Worm (Caenorhabditis elegans) whole organism, young adult: ENCODE data around the gene srbc-32.

Source experiments
- B0019.2 ChIP-seq: fragments of 200-800 bp; sonication (Bioruptor generic); conservative IDR thresholded peaks from 2 replicates; pipeline ENCODE4 v1.3.6; 2022; ENCODE audit warnings: missing genetic modification reagents, missing genetic modification characterization, missing compliant biosample characterization
- B0261.1 ChIP-seq: sonication (generic microtip); optimal IDR thresholded peaks from 2 replicates; lab custom pipeline; 2016; ENCODE audit warnings: mild to moderate bottlenecking, missing genetic modification characterization, moderate library complexity, missing compliant biosample characterization
- C06A6.2 ChIP-seq: fragments of 200-800 bp; sonication (Bioruptor generic); conservative IDR thresholded peaks from 2 replicates; pipeline ENCODE4 v1.3.6; 2022; ENCODE audit warnings: missing genetic modification characterization, missing compliant biosample characterization
- D2030.7 ChIP-seq: fragments of 200-800 bp; sonication (Bioruptor generic); IDR thresholded peaks from 2 replicates; pipeline ENCODE4 v1.3.6; 2022; ENCODE audit warnings: missing genetic modification reagents, missing genetic modification characterization, missing compliant biosample characterization
- F37B4.10 ChIP-seq: fragments of 200-800 bp; sonication (Bioruptor generic); IDR thresholded peaks from 2 replicates; pipeline ENCODE4 v1.3.6; 2022; ENCODE audit warnings: missing genetic modification characterization, missing compliant biosample characterization
- Y53F4B.3 ChIP-seq: fragments of 200-800 bp; sonication (Bioruptor generic); IDR thresholded peaks from 2 replicates; pipeline ENCODE4 v1.3.6; 2022; ENCODE audit warnings: missing genetic modification reagents, missing genetic modification characterization, missing compliant biosample characterization
- aptf-2 ChIP-seq: fragments of 200-800 bp; sonication (Bioruptor generic); conservative IDR thresholded peaks from 2 replicates; pipeline ENCODE4 v1.3.6; 2022; ENCODE audit warnings: missing genetic modification reagents, missing genetic modification characterization, missing compliant biosample characterization
- aptf-3 ChIP-seq: fragments of 200-800 bp; sonication (Bioruptor generic); IDR thresholded peaks from 2 replicates; pipeline ENCODE4 v1.3.6; 2022; ENCODE audit warnings: missing genetic modification characterization, missing compliant biosample characterization
- cebp-2 ChIP-seq: fragments of 200-800 bp; sonication (Bioruptor generic); IDR thresholded peaks from 2 replicates; pipeline ENCODE4 v1.3.6; 2022; ENCODE audit warnings: missing genetic modification characterization, missing compliant biosample characterization
- ceh-91 ChIP-seq: fragments of 200-800 bp; sonication (Bioruptor generic); IDR thresholded peaks from 2 replicates; pipeline ENCODE4 v1.3.6; 2022; ENCODE audit warnings: missing genetic modification reagents, missing genetic modification characterization, missing compliant biosample characterization
- dox-1 ChIP-seq: fragments of 200-800 bp; sonication (Bioruptor generic); IDR thresholded peaks from 2 replicates; pipeline ENCODE4 v1.3.6; 2022; ENCODE audit warnings: missing genetic modification reagents, missing genetic modification characterization, missing compliant biosample characterization
- dpl-1 ChIP-seq: fragments of 150-350 bp; optimal IDR thresholded peaks from 2 replicates; lab custom pipeline; 2014; ENCODE audit warnings: missing biosample characterization, missing genetic modification reagents, missing genetic modification characterization
- efl-1 ChIP-seq: fragments of 150-350 bp; optimal IDR thresholded peaks from 2 replicates; lab custom pipeline; 2014; ENCODE audit warnings: missing biosample characterization, missing genetic modification reagents, missing genetic modification characterization
- fkh-3 ChIP-seq: sonication (generic microtip); optimal IDR thresholded peaks from 2 replicates; lab custom pipeline; 2016; ENCODE audit warnings: mild to moderate bottlenecking, missing genetic modification characterization, missing compliant biosample characterization
- gei-17 ChIP-seq: fragments of 200-800 bp; sonication (Bioruptor generic); optimal IDR thresholded peaks from 2 replicates; lab custom pipeline; 2018; ENCODE audit warnings: mild to moderate bottlenecking, missing genetic modification characterization, missing compliant biosample characterization
- hlh-12 ChIP-seq: sonication (generic microtip); optimal IDR thresholded peaks from 2 replicates; lab custom pipeline; 2016; ENCODE audit warnings: missing genetic modification characterization, missing compliant biosample characterization
- hsf-1 ChIP-seq: fragments of 200-800 bp; sonication (Bioruptor generic); IDR thresholded peaks from 2 replicates; pipeline ENCODE4 v1.3.6; 2022; ENCODE audit warnings: missing genetic modification reagents, missing genetic modification characterization, missing compliant biosample characterization
- lag-1 ChIP-seq: fragments of 200-800 bp; sonication (Bioruptor generic); IDR thresholded peaks from 2 replicates; pipeline ENCODE4 v1.3.6; 2022; ENCODE audit warnings: missing genetic modification reagents, missing genetic modification characterization, missing compliant biosample characterization
- lsl-1 ChIP-seq: fragments of 200-800 bp; sonication (Bioruptor generic); optimal IDR thresholded peaks from 2 replicates; lab custom pipeline; 2018; ENCODE audit warnings: mild to moderate bottlenecking, missing genetic modification characterization, moderate library complexity, missing compliant biosample characterization
- lsy-27 ChIP-seq: sonication (generic microtip); optimal IDR thresholded peaks from 2 replicates; lab custom pipeline; 2017; ENCODE audit warnings: missing genetic modification characterization, mild to moderate bottlenecking, missing compliant biosample characterization, antibody characterized with exemption, missing genotype, borderline replicate concordance; ENCODE audit not compliant: insufficient read depth
- madf-10 ChIP-seq: sonication (generic microtip); optimal IDR thresholded peaks from 2 replicates; lab custom pipeline; 2016; ENCODE audit warnings: mild to moderate bottlenecking, missing genetic modification characterization, missing compliant biosample characterization
- mcd-1 ChIP-seq: fragments of 200-800 bp; sonication (Bioruptor generic); IDR thresholded peaks from 2 replicates; pipeline ENCODE4 v1.3.6; 2022; ENCODE audit warnings: missing genetic modification reagents, missing genetic modification characterization, missing compliant biosample characterization
- mes-4 ChIP-seq: sonication (generic microtip); optimal IDR thresholded peaks from 2 replicates; lab custom pipeline; 2016; ENCODE audit warnings: missing genotype, missing genetic modification characterization, missing compliant biosample characterization
- nfya-2 ChIP-seq: fragments of 200-800 bp; sonication (Bioruptor generic); IDR thresholded peaks from 2 replicates; pipeline ENCODE4 v1.3.6; 2022; ENCODE audit warnings: missing genetic modification reagents, missing genetic modification characterization, missing compliant biosample characterization
- nhr-90 ChIP-seq: sonication (generic microtip); optimal IDR thresholded peaks from 2 replicates; lab custom pipeline; 2016; ENCODE audit warnings: missing genotype, mild to moderate bottlenecking, missing genetic modification characterization, missing compliant biosample characterization
- rcor-1 ChIP-seq: fragments of 200-800 bp; sonication (Bioruptor generic); IDR thresholded peaks from 2 replicates; pipeline ENCODE4 v1.3.6; 2022; ENCODE audit warnings: missing genetic modification reagents, missing genetic modification characterization, missing compliant biosample characterization
- rec-8 ChIP-seq, 2 experiments: sonication (generic microtip); optimal IDR thresholded peaks; 2 replicates each; lab custom pipeline; 2016; ENCODE audit warnings: mild to moderate bottlenecking in 2 of 2, missing genetic modification characterization in 2 of 2, missing genetic modification reagents in 2 of 2, missing genotype in 2 of 2, missing biosample characterization in 1 of 2, missing compliant biosample characterization in 1 of 2, moderate library complexity in 1 of 2
- rpc-1 ChIP-seq, 2 experiments: fragments of 150-350 bp in 1 of 2; sonication (generic microtip) in 1 of 2; optimal IDR thresholded peaks; 2 replicates each; lab custom pipeline; 2014 to 2018; ENCODE audit warnings: missing biosample characterization in 1 of 2, missing genetic modification characterization in 1 of 2, missing genetic modification reagents in 1 of 2, missing genotype in 1 of 2
- sdz-38 ChIP-seq: sonication (generic microtip); optimal IDR thresholded peaks from 2 replicates; lab custom pipeline; 2016; ENCODE audit warnings: missing genotype, missing genetic modification characterization, missing compliant biosample characterization
- sea-2 ChIP-seq: fragments of 200-800 bp; sonication (Bioruptor generic); IDR thresholded peaks from 2 replicates; pipeline ENCODE4 v1.3.6; 2022; ENCODE audit warnings: missing genetic modification characterization, missing compliant biosample characterization
- snpc-1.1 ChIP-seq: sonication (generic microtip); optimal IDR thresholded peaks from 2 replicates; lab custom pipeline; 2017; ENCODE audit warnings: missing genetic modification characterization, mild to moderate bottlenecking, missing compliant biosample characterization, antibody characterized with exemption, moderate library complexity, missing genotype, missing genetic modification reagents; ENCODE audit not compliant: insufficient read depth
- snpc-1.3 ChIP-seq: sonication (generic microtip); optimal IDR thresholded peaks from 2 replicates; lab custom pipeline; 2017; ENCODE audit warnings: missing genetic modification characterization, mild to moderate bottlenecking, missing compliant biosample characterization, antibody characterized with exemption, moderate library complexity, missing genotype, missing genetic modification reagents; ENCODE audit not compliant: insufficient read depth
- snpc-3.4 ChIP-seq: sonication (generic microtip); optimal IDR thresholded peaks from 2 replicates; lab custom pipeline; 2017; ENCODE audit warnings: missing genetic modification characterization, mild to moderate bottlenecking, missing compliant biosample characterization, antibody characterized with exemption, moderate library complexity, missing genotype, missing genetic modification reagents
- snpc-4 ChIP-seq, 5 experiments: fragments of 150-350 bp in 1 of 5; sonication (generic microtip) in 4 of 5; optimal IDR thresholded peaks; 2 replicates each; lab custom pipeline; 2014 to 2018; ENCODE audit warnings: missing genetic modification characterization in 5 of 5, missing biosample characterization in 3 of 5, antibody characterized with exemption in 2 of 5, mild to moderate bottlenecking in 2 of 5, missing compliant biosample characterization in 2 of 5, missing genotype in 2 of 5, moderate library complexity in 2 of 5, missing genetic modification reagents in 1 of 5
- sptf-2 ChIP-seq: fragments of 200-800 bp; sonication (Bioruptor generic); optimal IDR thresholded peaks from 2 replicates; lab custom pipeline; 2018; ENCODE audit warnings: mild to moderate bottlenecking, missing genetic modification characterization, missing compliant biosample characterization
- tbx-9 ChIP-seq: sonication (generic microtip); optimal IDR thresholded peaks from 2 replicates; lab custom pipeline; 2016; ENCODE audit warnings: borderline replicate concordance, missing genetic modification characterization, inconsistent platforms, missing compliant biosample characterization
- xnd-1 ChIP-seq: sonication (generic microtip); optimal IDR thresholded peaks from 2 replicates; lab custom pipeline; 2016; ENCODE audit warnings: missing genotype, missing genetic modification reagents, missing genetic modification characterization, missing compliant biosample characterization
- ztf-26 ChIP-seq: sonication (generic microtip); optimal IDR thresholded peaks from 2 replicates; lab custom pipeline; 2017; ENCODE audit warnings: missing genetic modification characterization, missing compliant biosample characterization
- ztf-28 ChIP-seq: fragments of 200-800 bp; sonication (Bioruptor generic); IDR thresholded peaks from 2 replicates; pipeline ENCODE4 v1.3.6; 2022; ENCODE audit warnings: missing genetic modification reagents, missing genetic modification characterization, missing compliant biosample characterization

Gene srbc-32

ce11 chrV:3454620-3455019 lies 32.1 kb downstream of the srbc-32 start:
- no peak for TF ChIP-seq nfya-2 (GFP tag; lab: Robert Waterston, UW)
- no peak for TF ChIP-seq sea-2
- no peak for TF ChIP-seq sptf-2 (GFP tag; lab: Kevin White, UChicago)
- TF ChIP-seq xnd-1 (tag; lab: Kevin White, UChicago), result no peak
- no peak for TF ChIP-seq lsl-1
- TF ChIP-seq ceh-91 (GFP tag; lab: Robert Waterston, UW), result no peak
- TF ChIP-seq aptf-3 (GFP tag; lab: Robert Waterston, UW), result no peak
- no peak for TF ChIP-seq Y53F4B.3 (GFP tag; lab: Robert Waterston, UW)
- no peak for TF ChIP-seq lag-1
- TF ChIP-seq sdz-38 (tag; lab: Kevin White, UChicago), result no peak
- TF ChIP-seq snpc-1.1 (tag; lab: Kevin White, UChicago), result no peak
- TF ChIP-seq aptf-2 (GFP tag; lab: Robert Waterston, UW), result no peak
- no peak for TF ChIP-seq fkh-3 (tag; lab: Kevin White, UChicago)
- no peak for TF ChIP-seq rcor-1 (GFP tag; lab: Robert Waterston, UW)
- TF ChIP-seq, all 124 proteins: peak for 0

- no peak for TF ChIP-seq dox-1 (GFP tag; lab: Robert Waterston, UW)
- no peak for TF ChIP-seq ztf-26 (tag; lab: Kevin White, UChicago)
- TF ChIP-seq cebp-2 (GFP tag; lab: Robert Waterston, UW), result no peak
- no peak for TF ChIP-seq B0261.1
Measured at ce11 chrV:3452489-3452888, 34.3 kb downstream of the srbc-32 start.

ce11 chrV:3451646-3452045 lies 35.1 kb downstream of the srbc-32 start:
- TF ChIP-seq hlh-12 (tag; lab: Kevin White, UChicago) (no peak), rec-8 (tag; optimal IDR thresholded peaks at IDR 0.05; lab: Kevin White, UChicago) (no peak), nhr-90 (no peak), madf-10 (tag; lab: Kevin White, UChicago) (no peak), C06A6.2 (GFP tag; lab: Robert Waterston, UW) (no peak), snpc-4 (GFP tag; optimal IDR thresholded peaks at IDR 0.05; lab: Kevin White, UChicago) (no peak), snpc-4 (tag; optimal IDR thresholded peaks at IDR 0.05; lab: Kevin White, UChicago) (no peak), B0261.1 (no peak), nfya-2 (GFP tag; lab: Robert Waterston, UW) (no peak), mes-4 (tag; lab: Kevin White, UChicago) (no peak), tbx-9 (tag; lab: Kevin White, UChicago) (no peak), dpl-1 (GFP tag; lab: Kevin White, UChicago) (no peak), B0019.2 (GFP tag; lab: Robert Waterston, UW) (no peak), mcd-1 (GFP tag; lab: Robert Waterston, UW) (no peak), rpc-1 (optimal IDR thresholded peaks at IDR 0.05; lab: Kevin White, UChicago) (no peak), rpc-1 (tag; optimal IDR thresholded peaks at IDR 0.05; lab: Kevin White, UChicago) (no peak), lag-1 (no peak), snpc-3.4 (no peak)

- no peak for TF ChIP-seq ztf-26 (tag; lab: Kevin White, UChicago)
- TF ChIP-seq, all 124 proteins: peak for 0
Measured at ce11 chrV:3450351-3450750, 36.4 kb downstream of the srbc-32 start.

ce11 chrV:3449810-3450209 lies 36.9 kb downstream of the srbc-32 start:
- TF ChIP-seq F37B4.10 (GFP tag; lab: Robert Waterston, UW) (no peak), snpc-1.3 (tag; lab: Kevin White, UChicago) (no peak), tbx-9 (tag; lab: Kevin White, UChicago) (no peak), ztf-28 (GFP tag; lab: Robert Waterston, UW) (no peak), gei-17 (GFP tag; lab: Kevin White, UChicago) (no peak), hsf-1 (no peak), lsy-27 (no peak), D2030.7 (GFP tag; lab: Robert Waterston, UW) (no peak), rpc-1 (optimal IDR thresholded peaks at IDR 0.05; lab: Kevin White, UChicago) (no peak), rpc-1 (tag; optimal IDR thresholded peaks at IDR 0.05; lab: Kevin White, UChicago) (no peak), efl-1 (no peak)
